Fruit fly (Drosophila melanogaster): ENCODE measurements around the gene BI-1.

The BI-1 gene

DNA sequence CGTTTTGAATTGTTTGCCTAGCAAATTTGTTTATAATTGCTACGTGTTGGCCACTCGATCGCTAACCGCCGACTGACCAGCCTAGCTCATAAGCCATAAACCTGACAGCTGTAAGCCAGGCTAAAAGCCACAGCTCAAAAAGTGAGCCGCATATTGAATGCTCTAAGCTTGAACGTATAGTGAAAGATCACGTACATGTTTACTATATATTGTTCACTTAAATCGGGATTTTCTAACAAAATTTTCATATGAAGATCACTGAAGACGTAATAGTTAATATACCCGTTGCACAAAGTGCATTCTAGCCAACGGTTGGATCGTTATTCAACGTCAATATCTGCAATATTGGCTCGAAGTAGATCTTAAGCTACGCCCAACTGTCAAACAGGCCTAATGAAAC, 22.3 kb downstream of the BI-1 start:
- TF ChIP-seq CG11762 (GFP tag; optimal IDR thresholded peaks at IDR 0.05; ENCODE audit: insufficient read depth) (no peak), Sox102F (GFP tag; optimal IDR thresholded peaks at IDR 0.05) (no peak), Smox (GFP tag; optimal IDR thresholded peaks at IDR 0.05) (no peak), CG9139 (GFP tag; optimal IDR thresholded peaks at IDR 0.05) (no peak), CG8319 (GFP tag; optimal IDR thresholded peaks at IDR 0.05) (no peak), svp (GFP tag) (no peak), Hr4 (GFP tag; optimal IDR thresholded peaks at IDR 0.05) (no peak), CG6792 (GFP tag; optimal IDR thresholded peaks at IDR 0.05) (no peak), CG8119 (GFP tag; IDR thresholded peaks at IDR 0.05) (peak; percentile 34; the same call in 1 of the 3 replicates), Sox15 (GFP tag; optimal IDR thresholded peaks at IDR 0.05) (no peak), Eip75B (GFP tag; optimal IDR thresholded peaks at IDR 0.05) (no peak), CG3919 (GFP tag; optimal IDR thresholded peaks at IDR 0.05) (no peak), Sox14 (GFP tag; optimal IDR thresholded peaks at IDR 0.05) (no peak), Met (GFP tag; optimal IDR thresholded peaks at IDR 0.05) (no peak), ss (GFP tag; optimal IDR thresholded peaks at IDR 0.05) (no peak), eg (GFP tag; IDR thresholded peaks at IDR 0.05) (peak; percentile 47; the same call in 1 of the 3 replicates), CG32006 (GFP tag; optimal IDR thresholded peaks at IDR 0.05) (no peak), CG6276 (GFP tag; optimal IDR thresholded peaks at IDR 0.05) (peak; percentile 42), achi (GFP tag; optimal IDR thresholded peaks at IDR 0.05) (no peak), Gug (GFP tag; IDR thresholded peaks at IDR 0.05) (no peak), pdm3 (GFP tag; optimal IDR thresholded peaks at IDR 0.05) (no peak), CG11902 (GFP tag; optimal IDR thresholded peaks at IDR 0.05) (no peak), dsx (GFP tag; optimal IDR thresholded peaks at IDR 0.05; ENCODE audit: poor library complexity, severe bottlenecking) (no peak), CG10669 (GFP tag; optimal IDR thresholded peaks at IDR 0.05) (no peak), CG31627 (GFP tag; optimal IDR thresholded peaks at IDR 0.05) (no peak), CG34406 (GFP tag; optimal IDR thresholded peaks at IDR 0.05) (no peak), CG15336 (GFP tag; IDR thresholded peaks at IDR 0.05) (peak; percentile 56), fkh (GFP tag; optimal IDR thresholded peaks at IDR 0.05) (no peak), lz (GFP tag; optimal IDR thresholded peaks at IDR 0.05) (no peak), CG1621 (tag; optimal IDR thresholded peaks at IDR 0.05) (no peak), Ets96B (tag; optimal IDR thresholded peaks at IDR 0.05) (no peak), Hr38 (GFP tag; optimal IDR thresholded peaks at IDR 0.05) (no peak), cyc (GFP tag; optimal IDR thresholded peaks at IDR 0.05) (no peak), CG8632 (GFP tag; optimal IDR thresholded peaks at IDR 0.05) (no peak), Eip78C (GFP tag) (no peak)

dm6 chr3L:8285773-8286172, 23.0 kb downstream of the BI-1 start:
- TF ChIP-seq cyc (GFP tag; optimal IDR thresholded peaks at IDR 0.05) (no peak), CG11902 (GFP tag; optimal IDR thresholded peaks at IDR 0.05) (no peak), CG3032 (tag; optimal IDR thresholded peaks at IDR 0.05) (no peak), CG16779 (tag; optimal IDR thresholded peaks at IDR 0.05) (no peak), CG4318 (GFP tag; optimal IDR thresholded peaks at IDR 0.05) (no peak), achi (GFP tag; optimal IDR thresholded peaks at IDR 0.05) (no peak)

dm6 chr3L:8285291-8285690, 23.4 kb downstream of the BI-1 start:
- TF ChIP-seq lz (GFP tag; optimal IDR thresholded peaks at IDR 0.05): no peak
- TF ChIP-seq CG10631 (GFP tag; optimal IDR thresholded peaks at IDR 0.05): no peak
- TF ChIP-seq cyc (GFP tag; optimal IDR thresholded peaks at IDR 0.05): no peak

DNA sequence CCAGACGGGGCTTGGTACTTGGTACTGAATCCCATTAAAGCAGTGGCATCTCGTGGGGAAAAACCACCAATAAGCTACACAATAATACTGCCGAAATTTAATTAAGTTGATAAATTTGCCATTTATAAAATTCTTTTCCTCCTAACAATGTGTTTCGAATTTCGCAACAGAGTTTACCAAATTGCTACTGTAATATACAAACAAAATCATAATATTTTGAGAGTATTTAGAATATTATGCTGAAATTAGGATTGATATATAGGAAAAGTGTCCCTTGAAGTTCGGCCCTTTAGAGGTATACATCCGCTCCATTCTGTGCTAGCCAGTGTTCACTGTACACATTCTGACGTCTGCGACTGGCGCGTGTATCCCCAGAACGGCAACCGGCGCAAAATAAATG, 24.1 kb downstream of the BI-1 start:
- peak; percentile 14 for TF ChIP-seq Sox102F (GFP tag; optimal IDR thresholded peaks at IDR 0.05)
- no peak for TF ChIP-seq CG16779 (tag; optimal IDR thresholded peaks at IDR 0.05)
- TF ChIP-seq CG11294 (GFP tag; IDR thresholded peaks at IDR 0.05): no peak; the same call in 1 of the 2 replicates
- no peak for TF ChIP-seq fd85E (GFP tag; optimal IDR thresholded peaks at IDR 0.05)
- TF ChIP-seq topi (GFP tag; optimal IDR thresholded peaks at IDR 0.05): peak; percentile 48
- no peak for TF ChIP-seq CG6276 (GFP tag; optimal IDR thresholded peaks at IDR 0.05)
- TF ChIP-seq fd59A (GFP tag; optimal IDR thresholded peaks at IDR 0.05): peak; percentile 45
- TF ChIP-seq CG1621 (tag; optimal IDR thresholded peaks at IDR 0.05): peak; percentile 1
- peak; percentile 23 for TF ChIP-seq Hr4 (GFP tag; optimal IDR thresholded peaks at IDR 0.05)
- TF ChIP-seq spab (GFP tag; optimal IDR thresholded peaks at IDR 0.05): peak; percentile 39
- peak; percentile 27 for TF ChIP-seq achi (GFP tag; optimal IDR thresholded peaks at IDR 0.05)
- TF ChIP-seq ss (GFP tag; optimal IDR thresholded peaks at IDR 0.05): peak in 1 of 2 experiments; percentile 22
- peak; percentile 29 for TF ChIP-seq CG6808 (GFP tag; optimal IDR thresholded peaks at IDR 0.05)
- TF ChIP-seq Lpt (GFP tag; optimal IDR thresholded peaks at IDR 0.05): no peak
- peak; percentile 40 for TF ChIP-seq CG3919 (GFP tag; optimal IDR thresholded peaks at IDR 0.05)
- TF ChIP-seq Eip75B (GFP tag; optimal IDR thresholded peaks at IDR 0.05): peak; percentile 19
- no peak for TF ChIP-seq CG11762 (GFP tag; optimal IDR thresholded peaks at IDR 0.05; ENCODE audit: insufficient read depth)
- TF ChIP-seq CG34406 (GFP tag; optimal IDR thresholded peaks at IDR 0.05): peak; percentile 10
- peak; percentile 34 for TF ChIP-seq cyc (GFP tag; optimal IDR thresholded peaks at IDR 0.05)
- peak; percentile 36 for TF ChIP-seq Sox14 (GFP tag; optimal IDR thresholded peaks at IDR 0.05)
- TF ChIP-seq Ets96B (tag; optimal IDR thresholded peaks at IDR 0.05): peak; percentile 45
- peak; percentile 45 for TF ChIP-seq CG31627 (GFP tag; optimal IDR thresholded peaks at IDR 0.05)
